6 fruit fly cellular contexts compared by ENCODE assay signal in the genomic region with DNA sequence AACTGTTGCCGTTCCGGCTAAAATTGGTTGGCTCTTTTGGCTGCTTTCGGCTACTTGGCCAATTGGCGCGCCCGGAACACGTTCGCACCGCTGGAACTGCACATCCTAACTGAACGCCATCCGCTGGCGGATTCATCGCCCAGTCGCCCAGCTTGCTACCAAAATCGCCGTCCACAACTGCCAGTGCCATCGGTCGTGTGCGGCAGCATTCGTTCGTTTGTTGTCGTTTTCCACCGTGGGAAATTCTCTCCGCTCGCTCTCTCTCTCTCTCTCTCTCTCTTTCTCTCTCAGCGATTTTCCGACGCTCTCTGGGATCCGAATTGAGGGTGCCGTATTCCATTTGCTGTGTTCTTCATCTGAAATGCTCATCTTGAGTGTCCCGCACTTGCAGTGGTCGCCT.
TF ChIP-seq lines count a peak whose summit lies in the region.

A gene (minus strand): TSS at position 77 of the 400 bp plus-strand sequence.

- TF ChIP-seq CTCF in whole organism, embryonic (GFP tag; optimal IDR thresholded peaks at IDR 0.05; lab: Kevin White, UChicago): no peak

TF ChIP-seq in whole organism, 6 proteins besides CTCF, POLR2A, EP300 and RAD21:
- TF ChIP-seq usp (GFP tag; optimal IDR thresholded peaks at IDR 0.05; lab: Kevin White, UChicago) (no peak), Dll (optimal IDR thresholded peaks at IDR 0.05; lab: Kevin White, UChicago) (peak; percentile 60)
TF ChIP-seq in whole organism: peak in this region for 1.

TF ChIP-seq in whole organism, adult, 20 proteins besides CTCF, POLR2A, EP300 and RAD21:
- TF ChIP-seq CG7101 (tag; optimal IDR thresholded peaks at IDR 0.05; lab: Kevin White, UChicago): no peak
- TF ChIP-seq kay (GFP tag; lab: Kevin White, UChicago; ENCODE audit: borderline replicate concordance): peak; percentile 34
- TF ChIP-seq bab1 (GFP tag; optimal IDR thresholded peaks at IDR 0.05; lab: Kevin White, UChicago): no peak
- TF ChIP-seq CG12768 (GFP tag; optimal IDR thresholded peaks at IDR 0.05; lab: Kevin White, UChicago): peak; percentile 9
- no peak for TF ChIP-seq toe (GFP tag; optimal IDR thresholded peaks at IDR 0.05; lab: Kevin White, UChicago)
TF ChIP-seq in whole organism, adult: peak in this region for 2.

TF ChIP-seq in whole organism, embryonic, 481 proteins besides CTCF, POLR2A, EP300 and RAD21 (continues in another document):
- TF ChIP-seq br (optimal IDR thresholded peaks at IDR 0.05; lab: Kevin White, UChicago): no peak
- TF ChIP-seq CG12299 (tag; optimal IDR thresholded peaks at IDR 0.05; lab: Kevin White, UChicago): no peak
- TF ChIP-seq CG9215 (GFP tag; IDR thresholded peaks at IDR 0.05; lab: Robert Waterston, UW): no peak
- TF ChIP-seq bowl (GFP tag; IDR thresholded peaks at IDR 0.05; lab: Robert Waterston, UW): 0 out of 2 replicates have a peak, but pooled peaks have one; percentile 29
- TF ChIP-seq CG10321 (GFP tag; IDR thresholded peaks at IDR 0.05; lab: Robert Waterston, UW): 0 out of 2 replicates have a peak, but pooled peaks have one; percentile 20
- TF ChIP-seq CG17385 (GFP tag; optimal IDR thresholded peaks at IDR 0.05; lab: Kevin White, UChicago): no peak
- TF ChIP-seq Trl (optimal IDR thresholded peaks at IDR 0.05; lab: Kevin White, UChicago): peak; percentile 87 to 93
- no peak for TF ChIP-seq Trl (GFP tag; optimal IDR thresholded peaks at IDR 0.05; lab: Kevin White, UChicago)
- no peak for TF ChIP-seq Myb (GFP tag; optimal IDR thresholded peaks at IDR 0.05; lab: Kevin White, UChicago)
- no peak for TF ChIP-seq zfh1 (GFP tag; IDR thresholded peaks at IDR 0.05; lab: Robert Waterston, UW)
- TF ChIP-seq CG1832 (GFP tag; optimal IDR thresholded peaks at IDR 0.05; lab: Kevin White, UChicago): peak; percentile 34
- TF ChIP-seq CG15514 (GFP tag; optimal IDR thresholded peaks at IDR 0.05; lab: Kevin White, UChicago): peak; percentile 18
- TF ChIP-seq zen2 (GFP tag; IDR thresholded peaks at IDR 0.05; lab: Robert Waterston, UW; ENCODE audit: partially characterized antibody): peak; percentile 61; the same call in 2 of the 3 replicates
- no peak for TF ChIP-seq PHDP (tag; optimal IDR thresholded peaks at IDR 0.05; lab: Kevin White, UChicago)
- peak; percentile 63; the same call in 2 of the 3 replicates for TF ChIP-seq ci (GFP tag; IDR thresholded peaks at IDR 0.05; lab: Robert Waterston, UW)
- no peak for TF ChIP-seq CG12219 (GFP tag; optimal IDR thresholded peaks at IDR 0.05; lab: Kevin White, UChicago)
- TF ChIP-seq ems (GFP tag; optimal IDR thresholded peaks at IDR 0.05; lab: Kevin White, UChicago): no peak
- TF ChIP-seq CG6175 (GFP tag; IDR thresholded peaks at IDR 0.05; lab: Robert Waterston, UW): peak; percentile 75

TF ChIP-seq in whole organism, prepupa, 60 proteins besides CTCF, POLR2A, EP300 and RAD21:
- TF ChIP-seq Ets96B (tag; optimal IDR thresholded peaks at IDR 0.05; lab: Kevin White, UChicago) (no peak), CG1621 (tag; optimal IDR thresholded peaks at IDR 0.05; lab: Kevin White, UChicago) (no peak), svp (GFP tag; lab: Kevin White, UChicago) (no peak), dac (GFP tag; optimal IDR thresholded peaks at IDR 0.05; lab: Kevin White, UChicago) (no peak), eg (GFP tag; IDR thresholded peaks at IDR 0.05; lab: Robert Waterston, UW) (peak; percentile 24; the same call in 1 of the 3 replicates), CG8319 (GFP tag; optimal IDR thresholded peaks at IDR 0.05; lab: Kevin White, UChicago) (no peak)

TF ChIP-seq in whole organism, pupa, 21 proteins besides CTCF, POLR2A, EP300 and RAD21:
- TF ChIP-seq Snoo (tag; optimal IDR thresholded peaks at IDR 0.05; lab: Kevin White, UChicago) (no peak), fd96Ca (GFP tag; IDR thresholded peaks at IDR 0.05; lab: Robert Waterston, UW) (peak; percentile 47; the same call in 1 of the 3 replicates), CG17806 (tag; optimal IDR thresholded peaks at IDR 0.05; lab: Kevin White, UChicago) (no peak), Pif1B (GFP tag; optimal IDR thresholded peaks at IDR 0.05; lab: Kevin White, UChicago) (no peak), CG8301 (tag; optimal IDR thresholded peaks at IDR 0.05; lab: Kevin White, UChicago) (no peak), CG9948 (tag; optimal IDR thresholded peaks at IDR 0.05; lab: Kevin White, UChicago) (no peak), Pif1A (GFP tag; optimal IDR thresholded peaks at IDR 0.05; lab: Kevin White, UChicago) (no peak), CG12605 (GFP tag; IDR thresholded peaks at IDR 0.05; lab: Robert Waterston, UW) (no peak), CG13204 (GFP tag; optimal IDR thresholded peaks at IDR 0.05; lab: Kevin White, UChicago) (no peak), Ets98B (GFP tag; IDR thresholded peaks at IDR 0.05; lab: Robert Waterston, UW) (peak; percentile 31), CG8159 (tag; optimal IDR thresholded peaks at IDR 0.05; lab: Kevin White, UChicago) (no peak), CG4496 (GFP tag; IDR thresholded peaks at IDR 0.05; lab: Robert Waterston, UW) (peak; percentile 68; the same call in 2 of the 3 replicates), CG14655 (GFP tag; optimal IDR thresholded peaks at IDR 0.05; lab: Kevin White, UChicago) (no peak), EcR (GFP tag; optimal IDR thresholded peaks at IDR 0.05; lab: Kevin White, UChicago) (no peak), rn (GFP tag; IDR thresholded peaks at IDR 0.05; lab: Robert Waterston, UW) (no peak), D1 (tag; optimal IDR thresholded peaks at IDR 0.05; lab: Kevin White, UChicago) (no peak), gl (tag; optimal IDR thresholded peaks at IDR 0.05; lab: Kevin White, UChicago) (no peak), CG34367 (tag; optimal IDR thresholded peaks at IDR 0.05; lab: Kevin White, UChicago) (no peak), CG10348 (GFP tag; IDR thresholded peaks at IDR 0.05; lab: Robert Waterston, UW) (no peak), CG15710 (tag; optimal IDR thresholded peaks at IDR 0.05; lab: Kevin White, UChicago) (no peak), CG32121 (GFP tag; IDR thresholded peaks at IDR 0.05; lab: Robert Waterston, UW) (peak; percentile 34; the same call in 1 of the 2 replicates)
TF ChIP-seq in whole organism, pupa: peak in this region for 4.

TF ChIP-seq in whole organism, wandering third instar larva, 38 proteins besides CTCF, POLR2A, EP300 and RAD21:
- TF ChIP-seq Jra (GFP tag; optimal IDR thresholded peaks at IDR 0.05; lab: Kevin White, UChicago): no peak
- peak; percentile 1 for TF ChIP-seq Dif (GFP tag; optimal IDR thresholded peaks at IDR 0.05; lab: Kevin White, UChicago; ENCODE audit: partially characterized antibody)
- TF ChIP-seq sage (GFP tag; optimal IDR thresholded peaks at IDR 0.05; lab: Kevin White, UChicago): no peak
- TF ChIP-seq Hnf4 (GFP tag; optimal IDR thresholded peaks at IDR 0.05; lab: Kevin White, UChicago): no peak
- TF ChIP-seq usp (GFP tag; optimal IDR thresholded peaks at IDR 0.05; lab: Kevin White, UChicago): no peak
- TF ChIP-seq jim (GFP tag; optimal IDR thresholded peaks at IDR 0.05; lab: Kevin White, UChicago): no peak
- no peak for TF ChIP-seq woc (GFP tag; optimal IDR thresholded peaks at IDR 0.05; lab: Kevin White, UChicago)
- no peak for TF ChIP-seq CG9705 (GFP tag; optimal IDR thresholded peaks at IDR 0.05; lab: Kevin White, UChicago)
- peak in 1 of 2 experiments; percentile 43 for TF ChIP-seq dl (GFP tag; optimal IDR thresholded peaks at IDR 0.05; lab: Kevin White, UChicago; ENCODE audit: insufficient read depth in 1 of 2, partially characterized antibody in 2 of 2)
TF ChIP-seq in whole organism, wandering third instar larva: peak in this region for 2.
